Fruit fly (Drosophila melanogaster) whole organism, wandering third instar larva: ENCODE measurements around the gene Pgk.

Experiments used
- CG9705 ChIP-seq: fragments of 200-800 bp; sonication (Bioruptor generic); optimal IDR thresholded peaks from 2 replicates; lab custom pipeline; 2018; ENCODE audit warnings: missing biosample characterization, mild to moderate bottlenecking, missing genetic modification characterization
- Hr78 ChIP-seq: fragments of >200 bp; optimal IDR thresholded peaks from 2 replicates; lab custom pipeline; 2017; ENCODE audit warnings: missing biosample characterization, missing genetic modification characterization
- Vsx2 ChIP-seq: fragments of 200-300, 225-300 bp; sonication (Bioruptor generic); optimal IDR thresholded peaks from 2 replicates; lab custom pipeline; 2018; ENCODE audit warnings: missing biosample characterization, missing genetic modification characterization; ENCODE audit not compliant: partially characterized antibody
- brk ChIP-seq: fragments of 200-800 bp; sonication (Bioruptor generic); optimal IDR thresholded peaks from 2 replicates; lab custom pipeline; 2016; ENCODE audit warnings: missing biosample characterization, mild to moderate bottlenecking, missing genetic modification characterization
- dmrt93B ChIP-seq: fragments of 200-800 bp; sonication (Bioruptor generic); optimal IDR thresholded peaks from 2 replicates; lab custom pipeline; 2018; ENCODE audit warnings: missing biosample characterization, mild to moderate bottlenecking, missing genetic modification characterization
- h ChIP-seq: fragments of 200-800 bp; sonication (Bioruptor generic); optimal IDR thresholded peaks from 3 replicates; lab custom pipeline; 2016; ENCODE audit warnings: missing biosample characterization, mild to moderate bottlenecking, missing genetic modification characterization
- psq ChIP-seq: fragments of 200-800 bp; sonication (Bioruptor generic); optimal IDR thresholded peaks from 3 replicates; lab custom pipeline; 2017; ENCODE audit warnings: missing biosample characterization, mild to moderate bottlenecking, missing genetic modification characterization, moderate library complexity
- rgr ChIP-seq: fragments of 200-800 bp; sonication (Bioruptor generic); optimal IDR thresholded peaks from 3 replicates; lab custom pipeline; 2016; ENCODE audit warnings: missing biosample characterization, mild to moderate bottlenecking, missing genetic modification characterization
- tai ChIP-seq: sonication (Bioruptor generic); optimal IDR thresholded peaks from 2 replicates; lab custom pipeline; 2016; ENCODE audit warnings: missing biosample characterization, missing genetic modification characterization

DNA sequence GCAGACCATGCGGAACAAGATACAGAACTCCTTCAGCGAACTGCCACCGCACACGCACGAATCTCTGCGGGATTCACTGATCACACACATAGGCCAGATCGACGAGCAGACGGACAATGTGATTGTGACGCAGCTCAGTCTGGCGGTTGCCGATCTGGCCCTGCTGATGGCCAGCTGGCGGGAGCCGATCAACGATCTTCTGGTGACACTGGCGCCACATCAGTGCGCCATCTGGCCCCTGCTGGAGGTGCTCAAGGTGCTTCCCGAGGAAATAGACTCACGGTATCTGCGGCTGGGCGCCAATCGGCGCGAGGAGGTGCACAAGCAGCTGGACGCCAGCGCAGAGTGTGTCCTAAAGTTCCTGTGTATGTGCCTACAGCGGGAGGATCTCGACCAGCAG is 7.4 kb upstream of the Pgk start:
- TF ChIP-seq Hr78 (GFP tag; lab: Kevin White, UChicago) = no peak
- no peak for TF ChIP-seq psq (GFP tag; lab: Kevin White, UChicago)
- no peak for TF ChIP-seq rgr (GFP tag; lab: Kevin White, UChicago)
- no peak for TF ChIP-seq CG9705 (GFP tag; lab: Kevin White, UChicago)
- no peak for TF ChIP-seq brk (GFP tag; lab: Kevin White, UChicago)
- TF ChIP-seq Vsx2 (GFP tag; lab: Kevin White, UChicago) = no peak
- no peak for TF ChIP-seq dmrt93B (GFP tag; lab: Kevin White, UChicago)
- TF ChIP-seq tai (GFP tag; lab: Kevin White, UChicago) = no peak
- no peak for TF ChIP-seq h (GFP tag; lab: Kevin White, UChicago)
